Worm (Caenorhabditis elegans): ENCODE measurements around the gene nhr-71.

- TF ChIP-seq C17E4.6 (GFP tag; IDR thresholded peaks at IDR 0.05): no peak
- no peak for TF ChIP-seq ztf-28 (GFP tag; IDR thresholded peaks at IDR 0.05)
- no peak for TF ChIP-seq athp-1 (tag; optimal IDR thresholded peaks at IDR 0.05)
- TF ChIP-seq somi-1 (GFP tag; optimal IDR thresholded peaks at IDR 0.05): peak; percentile 88
- TF ChIP-seq T26A5.8 (tag; optimal IDR thresholded peaks at IDR 0.05): no peak
- TF ChIP-seq zim-3 (tag; optimal IDR thresholded peaks at IDR 0.05): no peak
- TF ChIP-seq lin-35 (GFP tag; optimal IDR thresholded peaks at IDR 0.05): no peak
- TF ChIP-seq ets-4 (GFP tag; optimal IDR thresholded peaks at IDR 0.05): no peak
- TF ChIP-seq B0261.1 (tag; optimal IDR thresholded peaks at IDR 0.05): no peak
- no peak for TF ChIP-seq F23B12.7 (tag; optimal IDR thresholded peaks at IDR 0.05; ENCODE audit: insufficient read depth)
- TF ChIP-seq B0035.1 (tag; optimal IDR thresholded peaks at IDR 0.05): no peak
- no peak for TF ChIP-seq ekl-4 (GFP tag; IDR thresholded peaks at IDR 0.05)
Observed at ce11 chrX:13744543-13745113, 2.5 kb upstream of the nhr-71 start.

All from whole organism, young adult.